Fruit fly (Drosophila melanogaster) whole organism, embryonic: ENCODE data around the gene IFT54.

Source experiments
- CG10147 ChIP-seq: fragments of 200-800 bp; sonication (Bioruptor generic); optimal IDR thresholded peaks from 2 replicates; lab custom pipeline; 2019; ENCODE audit warnings: missing biosample characterization, mild to moderate bottlenecking, missing genetic modification characterization, moderate library complexity
- CG11093 ChIP-seq: fragments of 200-800 bp; sonication (Bioruptor generic); IDR thresholded peaks from 3 replicates; pipeline ENCODE4 v1.3.6; 2022; ENCODE audit warnings: missing biosample characterization, missing genetic modification characterization
- CG11398 ChIP-seq: fragments of 200-800 bp; sonication (Bioruptor generic); optimal IDR thresholded peaks from 2 replicates; lab custom pipeline; 2016; ENCODE audit warnings: missing biosample characterization, missing genetic modification characterization
- CG12659 ChIP-seq: fragments of 200-800 bp; sonication (Bioruptor generic); optimal IDR thresholded peaks from 3 replicates; lab custom pipeline; 2017; ENCODE audit warnings: mild to moderate bottlenecking, missing biosample characterization, missing genetic modification reagents, missing genetic modification characterization
- CG13424 ChIP-seq: fragments of 200-800 bp; sonication (Bioruptor generic); optimal IDR thresholded peaks from 2 replicates; lab custom pipeline; 2019; ENCODE audit warnings: missing biosample characterization, mild to moderate bottlenecking, missing genetic modification characterization, moderate library complexity
- CG14050 ChIP-seq: fragments of 200-800 bp; sonication (Bioruptor generic); IDR thresholded peaks from 3 replicates; pipeline ENCODE4 v1.3.6; 2022; ENCODE audit warnings: missing biosample characterization, missing genetic modification characterization
- CG18011 ChIP-seq: fragments of 200-800 bp; sonication (Bioruptor generic); optimal IDR thresholded peaks from 2 replicates; lab custom pipeline; 2017; ENCODE audit warnings: missing biosample characterization, missing genetic modification characterization, mild to moderate bottlenecking, moderate library complexity, missing genotype
- CG18262 ChIP-seq: fragments of 200-800 bp; optimal IDR thresholded peaks from 3 replicates; lab custom pipeline; 2019; ENCODE audit warnings: missing biosample characterization, mild to moderate bottlenecking, missing genetic modification characterization, moderate library complexity
- CG2678 ChIP-seq: fragments of 200-800 bp; sonication (Bioruptor generic); optimal IDR thresholded peaks from 3 replicates; lab custom pipeline; 2019; ENCODE audit warnings: missing biosample characterization, mild to moderate bottlenecking, missing genetic modification characterization, moderate library complexity
- CG30020 ChIP-seq: fragments of 200-800 bp; optimal IDR thresholded peaks from 2 replicates; lab custom pipeline; 2019; ENCODE audit warnings: missing biosample characterization, mild to moderate bottlenecking, missing genetic modification characterization, moderate library complexity
- CG3281 ChIP-seq: fragments of 200-800 bp; sonication (Bioruptor generic); optimal IDR thresholded peaks from 3 replicates; lab custom pipeline; 2017; ENCODE audit warnings: missing biosample characterization, mild to moderate bottlenecking, missing genetic modification characterization
- CG34224 ChIP-seq: fragments of 200-800 bp; sonication (Bioruptor generic); IDR thresholded peaks from 3 replicates; pipeline ENCODE4 v1.3.6; 2022; ENCODE audit warnings: missing biosample characterization, missing genetic modification characterization; ENCODE audit not compliant: partially characterized antibody
- CG4707 ChIP-seq: fragments of 200-800 bp; sonication (Bioruptor generic); optimal IDR thresholded peaks from 2 replicates; lab custom pipeline; 2018; ENCODE audit warnings: missing biosample characterization, mild to moderate bottlenecking, missing genetic modification characterization, moderate library complexity
- CG4730 ChIP-seq: fragments of 200-800 bp; sonication (Bioruptor generic); IDR thresholded peaks from 2 replicates; pipeline ENCODE4 v1.3.6; 2022; ENCODE audit warnings: missing biosample characterization, missing genetic modification characterization
- CG4820 ChIP-seq: fragments of 200-800 bp; sonication (Bioruptor generic); optimal IDR thresholded peaks from 3 replicates; lab custom pipeline; 2016; ENCODE audit warnings: missing biosample characterization, missing genetic modification characterization
- CG5245 ChIP-seq: fragments of 200-800 bp; sonication (Bioruptor generic); optimal IDR thresholded peaks from 3 replicates; lab custom pipeline; 2016; ENCODE audit warnings: missing biosample characterization, missing genetic modification characterization
- CG6854 ChIP-seq: fragments of 200-800 bp; sonication (Bioruptor generic); optimal IDR thresholded peaks from 3 replicates; lab custom pipeline; 2017; ENCODE audit warnings: missing biosample characterization, mild to moderate bottlenecking, missing genetic modification characterization
- CG7839 ChIP-seq: fragments of 200-800 bp; sonication (Bioruptor generic); optimal IDR thresholded peaks from 3 replicates; lab custom pipeline; 2018; ENCODE audit warnings: missing biosample characterization, mild to moderate bottlenecking, missing genetic modification characterization, moderate library complexity
- CG8924 ChIP-seq: fragments of 200-800 bp; optimal IDR thresholded peaks from 3 replicates; lab custom pipeline; 2019; ENCODE audit warnings: missing biosample characterization, mild to moderate bottlenecking, missing genetic modification characterization, moderate library complexity
- CG9215 ChIP-seq: fragments of 200-800 bp; sonication (Bioruptor generic); IDR thresholded peaks from 2 replicates; pipeline ENCODE4 v1.3.6; 2022; ENCODE audit warnings: missing biosample characterization, missing genetic modification characterization
- CG9727 ChIP-seq: fragments of 200-800 bp; sonication (Bioruptor generic); optimal IDR thresholded peaks from 3 replicates; lab custom pipeline; 2017; ENCODE audit warnings: missing biosample characterization, mild to moderate bottlenecking, missing genetic modification characterization
- D19A ChIP-seq: fragments of 200-800 bp; optimal IDR thresholded peaks from 3 replicates; lab custom pipeline; 2019; ENCODE audit warnings: missing biosample characterization, mild to moderate bottlenecking, missing genetic modification characterization, moderate library complexity
- Elba2 ChIP-seq: fragments of 200-800 bp; sonication (Bioruptor generic); optimal IDR thresholded peaks from 3 replicates; lab custom pipeline; 2016; ENCODE audit warnings: missing biosample characterization, missing genetic modification characterization
- Fer1 ChIP-seq: fragments of 200-800 bp; sonication (Bioruptor generic); optimal IDR thresholded peaks from 2 replicates; lab custom pipeline; 2017; ENCODE audit warnings: missing biosample characterization, mild to moderate bottlenecking, missing genetic modification characterization
- Gsc ChIP-seq: fragments of 200-800 bp; sonication (Bioruptor generic); IDR thresholded peaks from 2 replicates; pipeline ENCODE4 v1.3.6; 2022; ENCODE audit warnings: missing biosample characterization, missing genetic modification characterization
- H15 ChIP-seq: fragments of 200-800 bp; sonication (Bioruptor generic); IDR thresholded peaks from 3 replicates; pipeline ENCODE4 v1.3.6; 2022; ENCODE audit warnings: missing biosample characterization, missing genetic modification characterization
- Hmr ChIP-seq: fragments of 200-800 bp; sonication (Bioruptor generic); optimal IDR thresholded peaks from 3 replicates; lab custom pipeline; 2017; ENCODE audit warnings: mild to moderate bottlenecking, missing biosample characterization, missing genetic modification reagents, missing genetic modification characterization
- Nf-YB ChIP-seq: fragments of 200-800 bp; sonication (Bioruptor generic); optimal IDR thresholded peaks from 3 replicates; lab custom pipeline; 2019; ENCODE audit warnings: missing biosample characterization, mild to moderate bottlenecking, missing genetic modification characterization, moderate library complexity
- PHDP ChIP-seq: fragments of 200-800 bp; sonication (Bioruptor generic); optimal IDR thresholded peaks from 3 replicates; lab custom pipeline; 2018; ENCODE audit warnings: missing biosample characterization, mild to moderate bottlenecking, missing genetic modification characterization, moderate library complexity
- Rx ChIP-seq: fragments of 200-800 bp; sonication (Bioruptor generic); IDR thresholded peaks from 2 replicates; pipeline ENCODE4 v1.3.6; 2022; ENCODE audit warnings: missing biosample characterization, missing genetic modification characterization
- Sry-δ ChIP-seq: fragments of 200-800 bp; sonication (Bioruptor generic); optimal IDR thresholded peaks from 2 replicates; lab custom pipeline; 2016; ENCODE audit warnings: missing biosample characterization, missing genetic modification characterization
- Trl ChIP-seq, 3 experiments: fragments of >200 bp in 2 of 3; fragments of 200-800 bp in 1 of 3; sonication (Bioruptor generic) in 1 of 3; optimal IDR thresholded peaks; 2 replicates in 1 of 3; 3 replicates in 2 of 3; lab custom pipeline; 2016 to 2017; ENCODE audit warnings: missing biosample characterization in 1 of 3, missing genetic modification characterization in 1 of 3
- ash1 ChIP-seq: fragments of 200-800 bp; sonication (Bioruptor generic); optimal IDR thresholded peaks from 2 replicates; lab custom pipeline; 2018; ENCODE audit warnings: missing biosample characterization, mild to moderate bottlenecking, missing genetic modification characterization
- bigmax ChIP-seq: fragments of 200-800 bp; sonication (Bioruptor generic); optimal IDR thresholded peaks from 2 replicates; lab custom pipeline; 2018; ENCODE audit warnings: missing biosample characterization, mild to moderate bottlenecking, missing genetic modification characterization
- bowl ChIP-seq: fragments of 200-800 bp; sonication (Bioruptor generic); IDR thresholded peaks from 2 replicates; pipeline ENCODE4 v1.3.6; 2022; ENCODE audit warnings: missing biosample characterization, missing genetic modification characterization
- br ChIP-seq: fragments of >200 bp; optimal IDR thresholded peaks from 2 replicates; lab custom pipeline; 2017
- caup ChIP-seq: fragments of 200-800 bp; sonication (Bioruptor generic); optimal IDR thresholded peaks from 3 replicates; lab custom pipeline; 2017; ENCODE audit warnings: missing biosample characterization, mild to moderate bottlenecking, missing genetic modification characterization, moderate library complexity; ENCODE audit not compliant: severe bottlenecking
- chinmo ChIP-seq: fragments of 200-800 bp; sonication (Bioruptor generic); IDR thresholded peaks from 4 replicates; pipeline ENCODE4 v1.3.6; 2022; ENCODE audit warnings: missing biosample characterization, missing genetic modification characterization; ENCODE audit not compliant: partially characterized antibody
- dm ChIP-seq: fragments of 200-800 bp; sonication (Bioruptor generic); optimal IDR thresholded peaks from 3 replicates; lab custom pipeline; 2016; ENCODE audit warnings: missing biosample characterization, missing genetic modification characterization
- ems ChIP-seq: fragments of 200-800 bp; sonication (Bioruptor generic); optimal IDR thresholded peaks from 3 replicates; lab custom pipeline; 2016; ENCODE audit warnings: missing biosample characterization, missing genetic modification characterization
- fd96Cb ChIP-seq: fragments of 200-800 bp; sonication (Bioruptor generic); optimal IDR thresholded peaks from 2 replicates; lab custom pipeline; 2018; ENCODE audit warnings: missing biosample characterization, mild to moderate bottlenecking, missing genetic modification characterization, moderate library complexity
- grau ChIP-seq: fragments of 200-800 bp; optimal IDR thresholded peaks from 3 replicates; lab custom pipeline; 2019; ENCODE audit warnings: missing biosample characterization, mild to moderate bottlenecking, missing genetic modification characterization, moderate library complexity
- h ChIP-seq: fragments of >200 bp; optimal IDR thresholded peaks from 2 replicates; lab custom pipeline; 2017
- lilli ChIP-seq: fragments of 200-800 bp; sonication (Bioruptor generic); optimal IDR thresholded peaks from 3 replicates; lab custom pipeline; 2016; ENCODE audit warnings: missing biosample characterization, missing genetic modification characterization
- odd ChIP-seq: fragments of 200-800 bp; sonication (Bioruptor generic); optimal IDR thresholded peaks from 2 replicates; lab custom pipeline; 2017; ENCODE audit warnings: missing biosample characterization, mild to moderate bottlenecking, missing genetic modification characterization
- onecut ChIP-seq: fragments of 200-800 bp; sonication (Bioruptor generic); IDR thresholded peaks from 2 replicates; pipeline ENCODE4 v1.3.6; 2022; ENCODE audit warnings: missing biosample characterization, missing genetic modification characterization
- pho ChIP-seq: fragments of 200-800 bp; sonication (Bioruptor generic); optimal IDR thresholded peaks from 2 replicates; lab custom pipeline; 2016; ENCODE audit warnings: missing biosample characterization, missing genetic modification characterization
- row ChIP-seq: fragments of 200-800 bp; sonication (Bioruptor generic); IDR thresholded peaks from 3 replicates; pipeline ENCODE4 v1.3.6; 2022; ENCODE audit warnings: missing biosample characterization, missing genetic modification characterization
- sens ChIP-seq: fragments of 200-800 bp; sonication (Bioruptor generic); peaks from one replicate; lab custom pipeline; 2016; ENCODE audit warnings: missing biosample characterization, missing genetic modification characterization
- slbo ChIP-seq: fragments of 200-800 bp; sonication (Bioruptor generic); IDR thresholded peaks from 2 replicates; pipeline ENCODE4 v1.3.6; 2022; ENCODE audit warnings: missing biosample characterization, missing genetic modification characterization
- tin ChIP-seq: fragments of 200-800 bp; sonication (Bioruptor generic); optimal IDR thresholded peaks from 3 replicates; lab custom pipeline; 2016; ENCODE audit warnings: missing biosample characterization, missing genetic modification characterization
- z ChIP-seq: fragments of 200-800 bp; sonication (Bioruptor generic); IDR thresholded peaks from 3 replicates; pipeline ENCODE4 v1.3.6; 2022; ENCODE audit warnings: missing biosample characterization, missing genetic modification characterization

IFT54 gene

DNA sequence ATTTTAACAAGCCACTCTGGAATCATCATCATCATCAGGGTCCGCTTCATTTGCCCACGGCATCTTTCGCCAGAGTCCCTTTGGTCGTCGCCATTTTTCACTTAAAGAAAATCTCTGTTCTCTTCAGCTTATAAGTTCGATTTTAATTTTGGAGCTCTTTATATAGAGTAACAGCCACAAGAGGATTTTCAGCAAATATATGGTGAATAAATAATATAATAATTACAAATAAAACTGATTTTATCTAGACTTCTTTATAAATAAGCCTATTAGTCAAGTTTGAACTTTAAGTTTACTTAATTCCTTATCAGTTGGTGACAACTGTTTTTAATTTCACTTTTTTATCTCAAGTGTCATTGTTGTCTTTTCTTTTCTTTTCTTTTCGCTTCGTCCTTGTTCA, 46.3 kb downstream of the IFT54 start (continued):
- TF ChIP-seq Sry-δ (GFP tag; lab: Kevin White, UChicago) (no peak), tin (GFP tag; lab: Kevin White, UChicago) (no peak), br (lab: Kevin White, UChicago) (no peak), Nf-YB (GFP tag; lab: Kevin White, UChicago) (no peak), D19A (peak; percentile 26), CG8924 (tag; lab: Kevin White, UChicago) (peak; percentile 10), CG4707 (GFP tag; lab: Kevin White, UChicago) (no peak), sens (GFP tag; lab: Kevin White, UChicago) (no peak), CG30020 (tag; lab: Kevin White, UChicago) (no peak), chinmo (GFP tag; lab: Robert Waterston, UW) (no peak), CG7839 (peak; percentile 25), H15 (GFP tag; lab: Robert Waterston, UW) (no peak), pho (GFP tag; lab: Kevin White, UChicago) (no peak), dm (GFP tag; lab: Kevin White, UChicago) (no peak), CG11398 (no peak), CG14050 (GFP tag; lab: Robert Waterston, UW) (no peak), Trl (optimal IDR thresholded peaks at IDR 0.05; lab: Kevin White, UChicago) (no peak), Trl (GFP tag; optimal IDR thresholded peaks at IDR 0.05; lab: Kevin White, UChicago) (no peak), caup (GFP tag; lab: Kevin White, UChicago) (peak; percentile 23), Hmr (GFP tag; lab: Kevin White, UChicago) (peak; percentile 9), bowl (no peak), grau (tag; lab: Kevin White, UChicago) (peak; percentile 41), CG4730 (no peak), z (no peak), bigmax (GFP tag; lab: Kevin White, UChicago) (no peak), row (0 out of 3 replicates have a peak, but pooled peaks have one; percentile 24), ash1 (GFP tag; lab: Kevin White, UChicago) (no peak), PHDP (tag; lab: Kevin White, UChicago) (peak; percentile 12), CG9727 (GFP tag; lab: Kevin White, UChicago) (peak; percentile 9), fd96Cb (tag; lab: Kevin White, UChicago) (peak; percentile 4), Gsc (no peak), h (lab: Kevin White, UChicago) (no peak), CG4820 (GFP tag; lab: Kevin White, UChicago) (no peak), odd (GFP tag; lab: Kevin White, UChicago) (no peak), CG18262 (tag; lab: Kevin White, UChicago) (no peak), CG34224 (GFP tag; lab: Robert Waterston, UW) (no peak), onecut (no peak), lilli (GFP tag; lab: Kevin White, UChicago) (no peak), CG3281 (GFP tag; lab: Kevin White, UChicago) (peak; percentile 10), Fer1 (peak; percentile 44), ems (GFP tag; lab: Kevin White, UChicago) (no peak), CG10147 (no peak), CG18011 (no peak), CG12659 (peak; percentile 4), CG6854 (GFP tag; lab: Kevin White, UChicago) (no peak), CG11093 (GFP tag; lab: Robert Waterston, UW) (no peak), CG2678 (peak; percentile 60), CG13424 (peak; percentile 10), Elba2 (no peak), Rx (GFP tag; lab: Robert Waterston, UW) (no peak), slbo (0 out of 2 replicates have a peak, but pooled peaks have one; percentile 4), CG9215 (GFP tag; lab: Robert Waterston, UW) (no peak), CG5245 (GFP tag; lab: Kevin White, UChicago) (no peak)
